Worm (Caenorhabditis elegans) whole organism, late embryonic: ENCODE measurements around the gene jun-1.

Experiments used
- F13H6.1 ChIP-seq: sonication (generic microtip); optimal IDR thresholded peaks from 2 replicates; lab custom pipeline; 2016; ENCODE audit warnings: missing genetic modification characterization, missing compliant biosample characterization
- K02D7.2 ChIP-seq: sonication (generic microtip); optimal IDR thresholded peaks from 2 replicates; lab custom pipeline; 2017; ENCODE audit warnings: mild to moderate bottlenecking, missing genetic modification characterization, missing compliant biosample characterization
- T23F11.4 ChIP-seq: fragments of 200-800 bp; sonication (Bioruptor generic); optimal IDR thresholded peaks from 2 replicates; lab custom pipeline; 2018; ENCODE audit warnings: mild to moderate bottlenecking, missing genetic modification characterization, missing compliant biosample characterization
- Y22D7AL.16 ChIP-seq: sonication (generic microtip); optimal IDR thresholded peaks from 2 replicates; lab custom pipeline; 2016; ENCODE audit warnings: missing genetic modification characterization, missing compliant biosample characterization
- ama-1 ChIP-seq: fragments of 150-350 bp; optimal IDR thresholded peaks from 2 replicates; lab custom pipeline; 2014
- ceh-18 ChIP-seq: sonication (generic microtip); optimal IDR thresholded peaks from 2 replicates; lab custom pipeline; 2016; ENCODE audit warnings: missing genetic modification characterization, missing compliant biosample characterization
- ceh-2 ChIP-seq: sonication (generic microtip); optimal IDR thresholded peaks from 2 replicates; lab custom pipeline; 2016; ENCODE audit warnings: missing genotype, missing genetic modification characterization, missing compliant biosample characterization
- ceh-24 ChIP-seq: sonication (generic microtip); optimal IDR thresholded peaks from 2 replicates; lab custom pipeline; 2016; ENCODE audit warnings: mild to moderate bottlenecking, missing genetic modification characterization, missing compliant biosample characterization
- ceh-30 ChIP-seq: fragments of 150-350 bp; optimal IDR thresholded peaks from 2 replicates; lab custom pipeline; 2014; ENCODE audit warnings: missing biosample characterization, missing genetic modification characterization
- che-1 ChIP-seq: sonication (generic microtip); optimal IDR thresholded peaks from 2 replicates; lab custom pipeline; 2016; ENCODE audit warnings: mild to moderate bottlenecking, missing genetic modification characterization, missing compliant biosample characterization
- elt-2 ChIP-seq: sonication (generic microtip); optimal IDR thresholded peaks from 2 replicates; lab custom pipeline; 2016; ENCODE audit warnings: missing genetic modification reagents, missing genetic modification characterization, missing compliant biosample characterization
- ets-4 ChIP-seq: sonication (generic microtip); optimal IDR thresholded peaks from 2 replicates; lab custom pipeline; 2016; ENCODE audit warnings: missing genetic modification characterization, missing compliant biosample characterization
- fax-1 ChIP-seq: sonication (generic microtip); optimal IDR thresholded peaks from 2 replicates; lab custom pipeline; 2016; ENCODE audit warnings: missing genotype, missing genetic modification characterization, missing compliant biosample characterization
- fkh-10 ChIP-seq: fragments of 150-350 bp; optimal IDR thresholded peaks from 2 replicates; lab custom pipeline; 2014; ENCODE audit warnings: missing biosample characterization, missing genetic modification reagents, missing genetic modification characterization
- gmeb-2 ChIP-seq: sonication (generic microtip); optimal IDR thresholded peaks from 2 replicates; lab custom pipeline; 2016; ENCODE audit warnings: missing genetic modification characterization, inconsistent platforms, missing compliant biosample characterization
- hlh-15 ChIP-seq: sonication (generic microtip); optimal IDR thresholded peaks from 2 replicates; lab custom pipeline; 2016; ENCODE audit warnings: missing genetic modification characterization, missing compliant biosample characterization
- mec-3 ChIP-seq: sonication (generic microtip); optimal IDR thresholded peaks from 2 replicates; lab custom pipeline; 2016; ENCODE audit warnings: borderline replicate concordance, missing genetic modification characterization, missing compliant biosample characterization
- nhr-232 ChIP-seq: sonication (generic microtip); optimal IDR thresholded peaks from 2 replicates; lab custom pipeline; 2016; ENCODE audit warnings: missing genetic modification characterization, missing compliant biosample characterization
- pag-3 ChIP-seq: sonication (generic microtip); optimal IDR thresholded peaks from 2 replicates; lab custom pipeline; 2016; ENCODE audit warnings: missing compliant biosample characterization, missing genetic modification characterization, borderline replicate concordance
- pat-9 ChIP-seq: fragments of 200-800 bp; sonication (Bioruptor generic); optimal IDR thresholded peaks from 2 replicates; lab custom pipeline; 2018; ENCODE audit warnings: mild to moderate bottlenecking, missing genetic modification characterization, moderate library complexity, missing compliant biosample characterization
- pax-1 ChIP-seq: fragments of 150-350 bp; optimal IDR thresholded peaks from 2 replicates; lab custom pipeline; 2014; ENCODE audit warnings: missing biosample characterization, missing genetic modification characterization
- pha-2 ChIP-seq: sonication (generic microtip); optimal IDR thresholded peaks from 2 replicates; lab custom pipeline; 2017; ENCODE audit warnings: mild to moderate bottlenecking, missing genetic modification characterization, missing compliant biosample characterization
- pha-4 ChIP-seq: fragments of 150-350 bp; optimal IDR thresholded peaks from 2 replicates; lab custom pipeline; 2018; ENCODE audit warnings: missing biosample characterization, missing genetic modification reagents, missing genetic modification characterization
- pqm-1 ChIP-seq: sonication (generic microtip); optimal IDR thresholded peaks from 2 replicates; lab custom pipeline; 2016; ENCODE audit warnings: missing genetic modification characterization, missing compliant biosample characterization
- pros-1 ChIP-seq: fragments of 150-350 bp; optimal IDR thresholded peaks from 2 replicates; lab custom pipeline; 2014; ENCODE audit warnings: missing biosample characterization, missing genetic modification reagents, missing genetic modification characterization
- rnt-1 ChIP-seq: sonication (generic microtip); optimal IDR thresholded peaks from 2 replicates; lab custom pipeline; 2016; ENCODE audit warnings: missing genetic modification characterization, missing compliant biosample characterization
- sox-2 ChIP-seq: fragments of 200-800 bp; sonication (Bioruptor generic); IDR thresholded peaks from 2 replicates; pipeline ENCODE4 v1.3.6; 2022; ENCODE audit warnings: missing genetic modification reagents, missing genetic modification characterization, missing compliant biosample characterization
- syd-9 ChIP-seq: sonication (generic microtip); optimal IDR thresholded peaks from 2 replicates; lab custom pipeline; 2016; ENCODE audit warnings: mild to moderate bottlenecking, missing genetic modification characterization, moderate library complexity, missing compliant biosample characterization
- tbx-2 ChIP-seq: sonication (generic microtip); optimal IDR thresholded peaks from 2 replicates; lab custom pipeline; 2016; ENCODE audit warnings: missing genetic modification characterization, missing compliant biosample characterization
- tbx-7 ChIP-seq: sonication (generic microtip); optimal IDR thresholded peaks from 2 replicates; lab custom pipeline; 2016; ENCODE audit warnings: missing genotype, missing genetic modification characterization, missing compliant biosample characterization
- ttx-3 ChIP-seq: sonication (generic microtip); optimal IDR thresholded peaks from 2 replicates; lab custom pipeline; 2016; ENCODE audit warnings: missing genetic modification reagents, missing genetic modification characterization, missing compliant biosample characterization
- unc-55 ChIP-seq: sonication (generic microtip); optimal IDR thresholded peaks from 2 replicates; lab custom pipeline; 2017; ENCODE audit warnings: missing biosample characterization, missing genetic modification reagents, missing genetic modification characterization
- unc-86 ChIP-seq: sonication (generic microtip); optimal IDR thresholded peaks from 2 replicates; lab custom pipeline; 2016; ENCODE audit warnings: missing genetic modification characterization, missing compliant biosample characterization

The jun-1 gene

DNA sequence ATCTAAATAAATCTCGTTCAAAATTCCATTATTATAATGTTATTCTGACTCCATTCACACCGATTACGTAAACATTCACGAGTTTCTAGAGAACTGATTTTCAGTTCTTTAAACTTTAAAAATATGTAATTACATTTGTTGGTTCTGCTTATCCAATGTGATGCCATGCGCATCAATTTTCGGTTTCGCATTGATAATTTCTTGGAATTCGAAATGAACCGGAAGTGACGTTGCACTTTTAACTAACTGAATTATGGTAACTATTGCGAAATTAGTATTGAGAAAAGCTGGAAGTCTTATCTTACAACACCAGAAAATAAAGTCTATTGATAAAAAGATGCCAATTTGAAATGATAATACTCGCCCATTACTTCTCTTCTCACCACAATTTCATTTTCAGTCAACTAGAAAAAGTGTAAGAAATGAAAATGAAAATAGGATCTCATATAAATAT, 4.9 kb downstream of the jun-1 start:
- TF ChIP-seq rnt-1 (tag; lab: Kevin White, UChicago), result no peak
- no peak for TF ChIP-seq K02D7.2 (tag; lab: Kevin White, UChicago)
- no peak for TF ChIP-seq pag-3 (tag; lab: Kevin White, UChicago)
- no peak for TF ChIP-seq hlh-15 (tag; lab: Kevin White, UChicago)
- no peak for TF ChIP-seq pha-2 (tag; lab: Kevin White, UChicago)
- no peak for TF ChIP-seq tbx-2 (tag; lab: Kevin White, UChicago)
- TF ChIP-seq fax-1 (tag; lab: Kevin White, UChicago), result no peak
- TF ChIP-seq ttx-3 (tag; lab: Kevin White, UChicago), result no peak
- TF ChIP-seq syd-9 (tag; lab: Kevin White, UChicago), result no peak

DNA sequence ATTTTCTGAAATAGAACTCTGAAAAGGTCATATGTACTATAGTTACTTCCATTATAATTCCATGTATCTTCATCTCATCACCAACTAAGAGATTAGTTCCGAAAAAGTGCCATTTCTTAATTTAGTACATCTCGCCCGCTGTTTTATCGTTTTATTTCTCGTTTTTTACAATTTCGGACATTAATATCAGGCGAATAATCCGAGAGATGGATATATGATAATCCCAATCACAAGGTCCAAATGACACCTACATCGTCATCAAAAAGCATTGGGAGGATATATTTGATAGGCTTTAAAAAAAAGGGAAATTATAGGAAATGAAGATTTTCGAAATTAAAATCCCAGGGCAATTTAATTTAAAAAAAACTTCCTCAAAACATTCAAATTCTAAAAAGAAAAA, 7.4 kb downstream of the jun-1 start:
- TF ChIP-seq unc-55 (no peak), ama-1 (lab: Kevin White, UChicago) (no peak), pat-9 (tag; lab: Kevin White, UChicago) (no peak), che-1 (no peak), sox-2 (GFP tag; lab: Robert Waterston, UW) (no peak), elt-2 (tag; lab: Kevin White, UChicago) (no peak), ttx-3 (tag; lab: Kevin White, UChicago) (no peak)

DNA sequence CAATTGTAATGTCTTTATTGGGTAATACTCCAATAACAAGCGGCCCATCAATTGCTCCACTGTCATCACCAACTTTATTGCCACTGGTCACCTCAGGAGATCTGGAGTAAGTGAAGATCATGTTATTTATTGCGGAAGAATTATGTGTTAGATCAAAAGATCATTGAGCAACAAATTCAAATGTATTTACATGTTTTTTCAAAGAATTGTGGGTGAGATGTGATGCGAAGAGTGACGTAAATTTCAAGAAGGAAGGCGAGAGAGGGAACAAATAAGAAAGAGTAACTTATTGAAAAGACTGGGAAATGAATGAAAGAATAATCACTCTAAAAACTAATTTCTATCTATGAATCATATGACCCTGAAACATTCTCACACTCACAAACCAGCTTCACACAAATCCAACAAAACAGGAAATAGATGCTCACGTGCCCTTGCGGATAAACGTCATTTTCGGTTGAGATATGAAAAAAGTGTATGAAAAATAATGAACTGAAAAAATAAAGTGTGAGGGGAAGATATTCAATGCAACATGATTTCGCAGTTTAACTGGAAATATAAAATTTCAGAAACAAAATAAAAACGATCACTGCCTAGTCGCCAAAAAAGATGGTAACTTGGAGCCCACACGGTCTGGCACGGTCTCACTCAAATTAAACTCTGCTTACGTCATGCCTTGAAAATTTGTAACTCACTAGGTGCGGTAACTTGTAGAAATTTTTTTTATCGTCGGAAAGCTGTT, 8.0 kb downstream of the jun-1 start:
- no peak for TF ChIP-seq ceh-24 (tag; lab: Kevin White, UChicago)
- TF ChIP-seq mec-3 (tag; lab: Kevin White, UChicago), result no peak
- TF ChIP-seq tbx-7, result no peak
- TF ChIP-seq che-1, result no peak
- TF ChIP-seq fkh-10, result no peak
- no peak for TF ChIP-seq ets-4 (tag; lab: Kevin White, UChicago)
- no peak for TF ChIP-seq pax-1 (tag; lab: Kevin White, UChicago)
- no peak for TF ChIP-seq F13H6.1 (tag; lab: Kevin White, UChicago)
- no peak for TF ChIP-seq ceh-30
- no peak for TF ChIP-seq K02D7.2 (tag; lab: Kevin White, UChicago)
- no peak for TF ChIP-seq gmeb-2 (tag; lab: Kevin White, UChicago)
- TF ChIP-seq tbx-2 (tag; lab: Kevin White, UChicago), result no peak
- TF ChIP-seq, all 69 proteins: peak for 0

DNA sequence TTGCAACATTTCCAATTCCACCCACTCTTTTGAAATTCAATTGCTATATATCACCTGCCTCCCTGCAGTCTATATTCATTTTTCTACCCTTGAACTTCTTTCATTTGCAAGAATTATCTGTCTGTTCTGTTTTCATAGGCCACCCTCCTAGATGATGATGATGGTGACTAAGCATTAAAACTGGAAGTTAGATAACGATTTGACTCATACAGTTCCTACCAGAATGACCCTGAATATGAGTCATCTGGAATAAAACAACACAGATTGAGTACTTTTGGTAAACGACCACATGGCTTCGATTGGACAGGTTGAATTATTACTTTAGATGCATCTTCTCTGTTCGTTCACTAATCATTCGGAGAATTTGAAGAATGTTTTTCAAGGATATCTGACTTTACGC, 11.4 kb downstream of the jun-1 start:
- TF ChIP-seq ceh-2 (tag; lab: Kevin White, UChicago) (no peak), T23F11.4 (no peak), mec-3 (tag; lab: Kevin White, UChicago) (no peak), nhr-232 (tag; lab: Kevin White, UChicago) (no peak), unc-86 (tag; lab: Kevin White, UChicago) (no peak), che-1 (no peak), pqm-1 (tag; lab: Kevin White, UChicago) (no peak)

ce11 chrII:9125007-9125406, 12.1 kb downstream of the jun-1 start:
- no peak for TF ChIP-seq pros-1
- TF ChIP-seq sox-2 (GFP tag; lab: Robert Waterston, UW), result no peak
- TF ChIP-seq, all 69 proteins: peak for 0

DNA sequence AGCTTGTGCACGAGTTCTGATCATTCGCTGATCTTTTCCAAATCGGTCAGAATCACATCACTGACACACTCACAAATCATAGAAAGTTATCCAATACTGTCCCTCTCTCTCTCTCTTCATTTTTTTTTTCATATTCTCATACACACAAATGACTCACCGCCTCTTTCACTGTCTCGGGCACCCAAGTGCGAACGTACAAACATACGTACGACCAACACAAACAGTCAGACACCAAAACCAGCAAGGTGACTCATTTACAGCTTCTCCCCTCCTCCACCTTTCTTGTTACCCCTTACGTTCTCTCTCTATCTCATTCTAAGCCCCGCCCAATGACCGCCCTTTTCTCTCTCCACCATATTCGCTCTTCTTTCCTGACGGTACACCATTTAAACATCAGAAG, 14.0 kb downstream of the jun-1 start:
- TF ChIP-seq pha-2 (tag; lab: Kevin White, UChicago) (no peak), Y22D7AL.16 (tag; lab: Kevin White, UChicago) (no peak), ceh-18 (no peak), pha-4 (no peak), rnt-1 (tag; lab: Kevin White, UChicago) (no peak), ama-1 (lab: Kevin White, UChicago) (no peak)
